Worm (Caenorhabditis elegans) whole organism, late embryonic: ENCODE measurements around the gene cdf-2.

Source experiments
- F13H6.1 ChIP-seq: sonication (generic microtip); optimal IDR thresholded peaks from 2 replicates; lab custom pipeline; 2016; ENCODE audit warnings: missing genetic modification characterization, missing compliant biosample characterization
- K09A11.1 ChIP-seq: sonication (generic microtip); optimal IDR thresholded peaks from 2 replicates; lab custom pipeline; 2017; ENCODE audit warnings: antibody characterized with exemption, mild to moderate bottlenecking, missing genetic modification characterization, missing compliant biosample characterization; ENCODE audit not compliant: insufficient read depth
- Y22D7AL.16 ChIP-seq: sonication (generic microtip); optimal IDR thresholded peaks from 2 replicates; lab custom pipeline; 2016; ENCODE audit warnings: missing genetic modification characterization, missing compliant biosample characterization
- ama-1 ChIP-seq: fragments of 150-350 bp; optimal IDR thresholded peaks from 2 replicates; lab custom pipeline; 2014
- ceh-14 ChIP-seq: sonication (generic microtip); optimal IDR thresholded peaks from 2 replicates; lab custom pipeline; 2016; ENCODE audit warnings: missing genotype, missing genetic modification characterization, missing compliant biosample characterization
- ceh-18 ChIP-seq: sonication (generic microtip); optimal IDR thresholded peaks from 2 replicates; lab custom pipeline; 2016; ENCODE audit warnings: missing genetic modification characterization, missing compliant biosample characterization
- ceh-19 ChIP-seq: fragments of 200-800 bp; sonication (Bioruptor generic); optimal IDR thresholded peaks from 2 replicates; lab custom pipeline; 2018; ENCODE audit warnings: mild to moderate bottlenecking, missing genetic modification characterization, missing compliant biosample characterization
- ceh-2 ChIP-seq: sonication (generic microtip); optimal IDR thresholded peaks from 2 replicates; lab custom pipeline; 2016; ENCODE audit warnings: missing genotype, missing genetic modification characterization, missing compliant biosample characterization
- ceh-22 ChIP-seq: sonication (generic microtip); optimal IDR thresholded peaks from 2 replicates; lab custom pipeline; 2017; ENCODE audit warnings: missing biosample characterization, missing genetic modification characterization
- ceh-30 ChIP-seq: fragments of 150-350 bp; optimal IDR thresholded peaks from 2 replicates; lab custom pipeline; 2014; ENCODE audit warnings: missing biosample characterization, missing genetic modification characterization
- ceh-31 ChIP-seq: sonication (generic microtip); optimal IDR thresholded peaks from 2 replicates; lab custom pipeline; 2016; ENCODE audit warnings: missing genetic modification characterization, missing compliant biosample characterization
- ceh-45 ChIP-seq: fragments of 200-800 bp; sonication (Bioruptor generic); IDR thresholded peaks from 2 replicates; pipeline ENCODE4 v1.3.6; 2022; ENCODE audit warnings: missing genetic modification reagents, missing genetic modification characterization, missing compliant biosample characterization
- ceh-48 ChIP-seq: sonication (generic microtip); optimal IDR thresholded peaks from 2 replicates; lab custom pipeline; 2016; ENCODE audit warnings: missing genetic modification characterization, inconsistent platforms, missing compliant biosample characterization
- ceh-6 ChIP-seq: fragments of 200-800 bp; sonication (Bioruptor generic); optimal IDR thresholded peaks from 2 replicates; lab custom pipeline; 2018; ENCODE audit warnings: mild to moderate bottlenecking, missing genetic modification characterization, missing compliant biosample characterization
- ceh-9 ChIP-seq: sonication (generic microtip); optimal IDR thresholded peaks from 2 replicates; lab custom pipeline; 2016; ENCODE audit warnings: mild to moderate bottlenecking, missing genetic modification characterization, inconsistent platforms, missing compliant biosample characterization
- che-1 ChIP-seq: sonication (generic microtip); optimal IDR thresholded peaks from 2 replicates; lab custom pipeline; 2016; ENCODE audit warnings: mild to moderate bottlenecking, missing genetic modification characterization, missing compliant biosample characterization
- elt-2 ChIP-seq: sonication (generic microtip); optimal IDR thresholded peaks from 2 replicates; lab custom pipeline; 2016; ENCODE audit warnings: missing genetic modification reagents, missing genetic modification characterization, missing compliant biosample characterization
- elt-4 ChIP-seq: sonication (generic microtip); optimal IDR thresholded peaks from 2 replicates; lab custom pipeline; 2016; ENCODE audit warnings: missing genetic modification characterization, missing compliant biosample characterization
- ets-4 ChIP-seq: sonication (generic microtip); optimal IDR thresholded peaks from 2 replicates; lab custom pipeline; 2016; ENCODE audit warnings: missing genetic modification characterization, missing compliant biosample characterization
- fax-1 ChIP-seq: sonication (generic microtip); optimal IDR thresholded peaks from 2 replicates; lab custom pipeline; 2016; ENCODE audit warnings: missing genotype, missing genetic modification characterization, missing compliant biosample characterization
- fkh-10 ChIP-seq: fragments of 150-350 bp; optimal IDR thresholded peaks from 2 replicates; lab custom pipeline; 2014; ENCODE audit warnings: missing biosample characterization, missing genetic modification reagents, missing genetic modification characterization
- fkh-6 ChIP-seq: sonication (generic microtip); optimal IDR thresholded peaks from 2 replicates; lab custom pipeline; 2016; ENCODE audit warnings: missing genetic modification characterization, missing compliant biosample characterization
- hlh-13 ChIP-seq: fragments of 200-800 bp; sonication (Bioruptor generic); optimal IDR thresholded peaks from 2 replicates; lab custom pipeline; 2018; ENCODE audit warnings: mild to moderate bottlenecking, missing genetic modification characterization, missing compliant biosample characterization
- hlh-15 ChIP-seq: sonication (generic microtip); optimal IDR thresholded peaks from 2 replicates; lab custom pipeline; 2016; ENCODE audit warnings: missing genetic modification characterization, missing compliant biosample characterization
- hlh-30 ChIP-seq: sonication (generic microtip); optimal IDR thresholded peaks from 2 replicates; lab custom pipeline; 2017; ENCODE audit warnings: antibody characterized with exemption, missing genetic modification characterization, missing compliant biosample characterization; ENCODE audit not compliant: insufficient read depth
- hlh-6 ChIP-seq: sonication (generic microtip); optimal IDR thresholded peaks from 2 replicates; lab custom pipeline; 2016; ENCODE audit warnings: missing genotype, missing genetic modification characterization, missing compliant biosample characterization
- lim-6 ChIP-seq: sonication (generic microtip); optimal IDR thresholded peaks from 2 replicates; lab custom pipeline; 2016; ENCODE audit warnings: missing genetic modification characterization, missing compliant biosample characterization
- lin-11 ChIP-seq: fragments of 200-800 bp; sonication (Bioruptor generic); optimal IDR thresholded peaks from 2 replicates; lab custom pipeline; 2018; ENCODE audit warnings: mild to moderate bottlenecking, missing genetic modification characterization, missing compliant biosample characterization
- nhr-11 ChIP-seq: fragments of 150-350 bp; optimal IDR thresholded peaks from 2 replicates; lab custom pipeline; 2014; ENCODE audit warnings: missing biosample characterization, missing genetic modification characterization
- nhr-232 ChIP-seq: sonication (generic microtip); optimal IDR thresholded peaks from 2 replicates; lab custom pipeline; 2016; ENCODE audit warnings: missing genetic modification characterization, missing compliant biosample characterization
- npax-4 ChIP-seq: sonication (generic microtip); optimal IDR thresholded peaks from 2 replicates; lab custom pipeline; 2016; ENCODE audit warnings: missing genetic modification characterization, missing compliant biosample characterization
- odd-2 ChIP-seq: sonication (generic microtip); optimal IDR thresholded peaks from 2 replicates; lab custom pipeline; 2017; ENCODE audit warnings: antibody characterized with exemption, mild to moderate bottlenecking, missing genetic modification characterization, missing compliant biosample characterization
- pat-9 ChIP-seq: fragments of 200-800 bp; sonication (Bioruptor generic); optimal IDR thresholded peaks from 2 replicates; lab custom pipeline; 2018; ENCODE audit warnings: mild to moderate bottlenecking, missing genetic modification characterization, moderate library complexity, missing compliant biosample characterization
- pha-4 ChIP-seq: fragments of 150-350 bp; optimal IDR thresholded peaks from 2 replicates; lab custom pipeline; 2018; ENCODE audit warnings: missing biosample characterization, missing genetic modification reagents, missing genetic modification characterization
- pqm-1 ChIP-seq: sonication (generic microtip); optimal IDR thresholded peaks from 2 replicates; lab custom pipeline; 2016; ENCODE audit warnings: missing genetic modification characterization, missing compliant biosample characterization
- pros-1 ChIP-seq: fragments of 150-350 bp; optimal IDR thresholded peaks from 2 replicates; lab custom pipeline; 2014; ENCODE audit warnings: missing biosample characterization, missing genetic modification reagents, missing genetic modification characterization
- ref-2 ChIP-seq: sonication (generic microtip); optimal IDR thresholded peaks from 2 replicates; lab custom pipeline; 2016; ENCODE audit warnings: missing genetic modification characterization, missing compliant biosample characterization
- sdc-2 ChIP-seq: sonication (generic microtip); optimal IDR thresholded peaks from 2 replicates; lab custom pipeline; 2016; ENCODE audit warnings: missing genotype, missing genetic modification characterization, missing compliant biosample characterization
- syd-9 ChIP-seq: sonication (generic microtip); optimal IDR thresholded peaks from 2 replicates; lab custom pipeline; 2016; ENCODE audit warnings: mild to moderate bottlenecking, missing genetic modification characterization, moderate library complexity, missing compliant biosample characterization
- tbx-7 ChIP-seq: sonication (generic microtip); optimal IDR thresholded peaks from 2 replicates; lab custom pipeline; 2016; ENCODE audit warnings: missing genotype, missing genetic modification characterization, missing compliant biosample characterization
- ttx-3 ChIP-seq: sonication (generic microtip); optimal IDR thresholded peaks from 2 replicates; lab custom pipeline; 2016; ENCODE audit warnings: missing genetic modification reagents, missing genetic modification characterization, missing compliant biosample characterization
- unc-3 ChIP-seq, 2 experiments: fragments of 200-800 bp in 1 of 2; sonication (Bioruptor generic) in 1 of 2; sonication (generic microtip) in 1 of 2; conservative IDR thresholded peaks in 1 of 2; optimal IDR thresholded peaks in 1 of 2; 2 replicates each; pipeline versions ENCODE4 v1.3.6 to Lab custom; 2016 to 2022; ENCODE audit warnings: missing compliant biosample characterization in 2 of 2, missing genetic modification characterization in 2 of 2, missing genetic modification reagents in 1 of 2
- unc-42 ChIP-seq: sonication (generic microtip); optimal IDR thresholded peaks from 2 replicates; lab custom pipeline; 2016; ENCODE audit warnings: missing genotype, missing genetic modification characterization, missing compliant biosample characterization
- unc-55 ChIP-seq: sonication (generic microtip); optimal IDR thresholded peaks from 2 replicates; lab custom pipeline; 2017; ENCODE audit warnings: missing biosample characterization, missing genetic modification reagents, missing genetic modification characterization
- zip-5 ChIP-seq: sonication (generic microtip); optimal IDR thresholded peaks from 2 replicates; lab custom pipeline; 2016; ENCODE audit warnings: missing genetic modification characterization, missing compliant biosample characterization
- ztf-16 ChIP-seq: sonication (generic microtip); optimal IDR thresholded peaks from 2 replicates; lab custom pipeline; 2017; ENCODE audit warnings: missing genetic modification characterization, missing compliant biosample characterization

The cdf-2 gene

ce11 chrX:12458021-12458420 lies 8.7 kb downstream of the cdf-2 start (continued):
- no peak for TF ChIP-seq lin-11 (tag; lab: Kevin White, UChicago)
- no peak for TF ChIP-seq ceh-30 (tag; lab: Kevin White, UChicago)
- TF ChIP-seq ceh-19 (GFP tag; lab: Kevin White, UChicago), result peak; percentile 70
- peak; percentile 52 for TF ChIP-seq sdc-2 (tag; lab: Kevin White, UChicago)
- TF ChIP-seq npax-4 (tag; lab: Kevin White, UChicago), result no peak
- no peak for TF ChIP-seq pros-1
- TF ChIP-seq Y22D7AL.16 (tag; lab: Kevin White, UChicago), result peak; percentile 55
- peak; percentile 13 for TF ChIP-seq ets-4 (tag; lab: Kevin White, UChicago)
- peak; percentile 65 for TF ChIP-seq ceh-6 (GFP tag; lab: Kevin White, UChicago)
- no peak for TF ChIP-seq fkh-10 (GFP tag; lab: Kevin White, UChicago)
- no peak for TF ChIP-seq ceh-2
- no peak for TF ChIP-seq K09A11.1 (tag; lab: Kevin White, UChicago)
- no peak for TF ChIP-seq pha-4 (tag; lab: Kevin White, UChicago)
- peak; percentile 70 for TF ChIP-seq che-1 (tag; lab: Kevin White, UChicago)
- TF ChIP-seq fax-1 (tag; lab: Kevin White, UChicago), result peak; percentile 30
- peak; percentile 36 for TF ChIP-seq nhr-232
- TF ChIP-seq elt-2 (tag; lab: Kevin White, UChicago), result peak; percentile 44
- TF ChIP-seq ceh-31 (tag; lab: Kevin White, UChicago), result no peak
- peak; percentile 45 for TF ChIP-seq ceh-14 (tag; lab: Kevin White, UChicago)
- TF ChIP-seq hlh-15, result peak; percentile 10
- no peak for TF ChIP-seq unc-42 (tag; lab: Kevin White, UChicago)
- peak; percentile 47 for TF ChIP-seq ref-2 (tag; lab: Kevin White, UChicago)
- TF ChIP-seq hlh-30 (tag; lab: Kevin White, UChicago), result no peak
- TF ChIP-seq tbx-7 (tag; lab: Kevin White, UChicago), result no peak
- TF ChIP-seq ama-1 (lab: Kevin White, UChicago), result no peak
- TF ChIP-seq fkh-6, result peak; percentile 39
- TF ChIP-seq pat-9, result peak; percentile 69
- TF ChIP-seq ceh-45 (GFP tag; lab: Robert Waterston, UW), result peak; percentile 72
- no peak for TF ChIP-seq ceh-18 (tag; lab: Kevin White, UChicago)
- peak; percentile 46 for TF ChIP-seq hlh-13
- peak; percentile 17 for TF ChIP-seq ceh-48
- TF ChIP-seq ztf-16 (tag; lab: Kevin White, UChicago), result peak; percentile 47
- TF ChIP-seq ceh-22 (tag; lab: Kevin White, UChicago), result no peak
- TF ChIP-seq zip-5 (tag; lab: Kevin White, UChicago), result no peak
- no peak for TF ChIP-seq pqm-1 (tag; lab: Kevin White, UChicago)
- no peak for TF ChIP-seq nhr-11 (tag; lab: Kevin White, UChicago)
- no peak for TF ChIP-seq lim-6
- peak; percentile 42 for TF ChIP-seq ceh-9 (tag; lab: Kevin White, UChicago)
- peak; percentile 39 for TF ChIP-seq hlh-6 (tag; lab: Kevin White, UChicago)
- peak; percentile 4 for TF ChIP-seq odd-2 (tag; lab: Kevin White, UChicago)
- TF ChIP-seq ttx-3 (tag; lab: Kevin White, UChicago), result peak; percentile 41
- no peak for TF ChIP-seq elt-4 (tag; lab: Kevin White, UChicago)
- no peak for TF ChIP-seq syd-9
- TF ChIP-seq F13H6.1 (tag; lab: Kevin White, UChicago), result peak; percentile 50
- peak; percentile 46; the same call in 1 of the 2 replicates for TF ChIP-seq unc-3 (GFP tag; conservative IDR thresholded peaks at IDR 0.05; lab: Robert Waterston, UW)
- TF ChIP-seq unc-3 (tag; optimal IDR thresholded peaks at IDR 0.05; lab: Kevin White, UChicago), result peak; percentile 2
- no peak for TF ChIP-seq unc-55
- TF ChIP-seq, all 69 proteins: peak for 36
